Worm (Caenorhabditis elegans): ENCODE results near the gene nspd-7.

nspd-7 gene

DNA sequence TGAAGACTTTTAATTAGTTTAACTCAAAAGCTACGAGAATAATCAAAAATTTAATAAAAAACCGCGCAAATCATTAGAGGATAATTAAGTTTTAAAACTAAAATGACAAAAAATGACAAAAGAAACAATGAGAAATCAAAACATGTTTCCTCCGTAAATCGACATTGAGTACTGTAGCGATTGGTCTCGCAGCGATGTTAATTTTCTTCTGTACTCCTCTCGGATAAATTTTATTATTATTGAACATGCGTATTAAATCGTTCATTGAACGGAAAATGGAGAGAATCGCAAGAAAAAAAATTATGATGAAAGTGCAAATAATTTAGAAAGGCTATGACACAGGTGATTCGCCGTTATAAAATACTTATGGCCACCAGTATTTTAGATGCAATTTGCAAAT, 16.3 kb upstream of the nspd-7 start:
- TF ChIP-seq lin-15B (tag; optimal IDR thresholded peaks at IDR 0.05) (no peak), mml-1 (tag; optimal IDR thresholded peaks at IDR 0.05) (no peak), ceh-9 (tag; optimal IDR thresholded peaks at IDR 0.05) (no peak), nhr-237 (tag; optimal IDR thresholded peaks at IDR 0.05) (no peak), egl-5 (tag; optimal IDR thresholded peaks at IDR 0.05) (no peak), nhr-12 (tag; optimal IDR thresholded peaks at IDR 0.05) (no peak), pqm-1 (tag; optimal IDR thresholded peaks at IDR 0.05) (no peak), nhr-11 (tag; optimal IDR thresholded peaks at IDR 0.05) (no peak), unc-62 (GFP tag; optimal IDR thresholded peaks at IDR 0.05) (no peak), skn-1 (tag; optimal IDR thresholded peaks at IDR 0.05) (no peak), ceh-28 (tag; optimal IDR thresholded peaks at IDR 0.05) (no peak), nhr-23 (tag; optimal IDR thresholded peaks at IDR 0.05) (no peak), eor-1 (tag; optimal IDR thresholded peaks at IDR 0.05) (no peak), nhr-28 (tag; optimal IDR thresholded peaks at IDR 0.05) (no peak), lin-39 (tag; optimal IDR thresholded peaks at IDR 0.05) (no peak), sea-2 (GFP tag; optimal IDR thresholded peaks at IDR 0.05) (no peak)

DNA sequence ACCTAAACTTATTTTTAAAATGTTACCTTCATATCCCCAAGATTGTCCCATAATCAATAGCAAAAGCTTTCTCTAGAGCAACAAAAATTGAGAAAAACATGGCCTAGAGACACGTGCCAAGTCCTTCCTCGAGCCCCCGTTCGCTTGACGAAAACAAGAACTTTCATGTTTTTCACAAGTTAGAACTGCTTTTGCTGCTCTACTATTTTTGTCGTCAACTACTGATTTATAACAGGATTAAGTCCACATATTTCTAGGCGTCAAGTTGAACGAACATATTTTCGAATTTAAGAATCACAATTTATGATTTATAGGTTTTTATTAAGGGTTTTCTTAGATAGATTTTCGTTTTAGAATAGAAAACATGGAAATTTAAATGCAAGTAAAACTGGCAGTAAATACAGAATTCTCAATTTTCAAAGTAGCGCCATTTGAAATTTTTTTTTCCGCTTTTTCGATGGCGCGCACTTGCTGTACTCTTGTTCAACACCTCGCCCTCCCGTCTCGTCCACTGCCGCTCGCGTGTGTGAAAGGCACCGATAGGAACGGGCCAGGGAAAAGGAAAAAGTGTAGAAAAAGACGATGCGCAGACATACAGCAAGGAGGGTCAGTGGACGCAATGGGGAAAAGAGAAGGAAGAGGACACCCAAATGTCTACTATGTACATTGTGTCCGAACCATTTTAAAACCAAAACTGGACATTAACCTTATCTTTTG, 15.4 kb upstream of the nspd-7 start, which contains the start of gene rad-51:
Gene rad-51, minus strand, starts transcription at position 51 of the 717 bp plus-strand sequence.
- TF ChIP-seq skn-1 (tag; optimal IDR thresholded peaks at IDR 0.05) (no peak), nhr-23 (tag; optimal IDR thresholded peaks at IDR 0.05) (peak; percentile 33), hmg-11 (tag; optimal IDR thresholded peaks at IDR 0.05) (peak; percentile 88), lin-39 (tag; optimal IDR thresholded peaks at IDR 0.05) (peak; percentile 37), jun-1 (tag; optimal IDR thresholded peaks at IDR 0.05) (no peak), daf-12 (tag; optimal IDR thresholded peaks at IDR 0.05) (no peak), ZK546.5 (tag; optimal IDR thresholded peaks at IDR 0.05) (no peak), nhr-25 (tag; optimal IDR thresholded peaks at IDR 0.05) (peak; percentile 68), tbx-2 (tag; optimal IDR thresholded peaks at IDR 0.05) (no peak), ceh-9 (tag; optimal IDR thresholded peaks at IDR 0.05) (no peak), nhr-76 (tag; optimal IDR thresholded peaks at IDR 0.05) (no peak), egl-27 (tag; optimal IDR thresholded peaks at IDR 0.05) (peak; percentile 9), nfya-1 (tag; optimal IDR thresholded peaks at IDR 0.05; ENCODE audit: insufficient read depth) (peak; percentile 86), ceh-16 (tag; optimal IDR thresholded peaks at IDR 0.05) (no peak), lin-15B (tag; optimal IDR thresholded peaks at IDR 0.05) (peak; percentile 85), pqm-1 (tag; optimal IDR thresholded peaks at IDR 0.05) (peak; percentile 29), ztf-4 (tag; optimal IDR thresholded peaks at IDR 0.05) (no peak), elt-3 (tag; optimal IDR thresholded peaks at IDR 0.05) (no peak), nhr-67 (tag; optimal IDR thresholded peaks at IDR 0.05) (no peak), fkh-10 (GFP tag; optimal IDR thresholded peaks at IDR 0.05) (no peak), lsy-12 (tag; optimal IDR thresholded peaks at IDR 0.05) (peak; percentile 5), elt-2 (tag; optimal IDR thresholded peaks at IDR 0.05) (peak; percentile 54), pha-4 (tag; optimal IDR thresholded peaks at IDR 0.05) (peak; percentile 88), snpc-4 (tag; optimal IDR thresholded peaks at IDR 0.05) (peak; percentile 73), nhr-12 (tag; optimal IDR thresholded peaks at IDR 0.05) (no peak), egl-5 (tag; optimal IDR thresholded peaks at IDR 0.05) (no peak), nhr-237 (tag; optimal IDR thresholded peaks at IDR 0.05) (no peak)

DNA sequence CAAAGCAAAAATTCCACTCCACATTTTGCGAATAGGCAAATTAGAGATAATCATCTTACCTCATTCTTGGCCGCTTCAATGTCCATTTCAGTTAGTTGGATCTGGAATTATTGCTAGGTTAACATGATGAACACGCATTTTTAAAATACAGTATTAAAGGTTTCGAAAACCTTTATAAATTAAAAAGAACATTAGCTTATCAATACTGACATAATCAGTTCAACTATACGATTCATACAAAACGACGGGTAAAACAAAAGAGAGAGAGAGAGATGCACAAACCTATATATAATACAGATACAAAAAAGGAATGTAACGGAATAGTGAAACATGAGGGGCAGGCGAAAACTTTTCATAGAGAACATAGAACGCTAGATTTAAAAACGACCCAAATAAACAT, 12.5 kb upstream of the nspd-7 start, which contains the start of gene thk-1:
Gene thk-1, minus strand, starts transcription at position 101 of the 400 bp plus-strand sequence.
- TF ChIP-seq pqm-1 (tag; optimal IDR thresholded peaks at IDR 0.05), result peak; percentile 15
- no peak for TF ChIP-seq nhr-76 (tag; optimal IDR thresholded peaks at IDR 0.05)
- no peak for TF ChIP-seq zag-1 (tag; optimal IDR thresholded peaks at IDR 0.05)
- no peak for TF ChIP-seq unc-62 (GFP tag; optimal IDR thresholded peaks at IDR 0.05)
- no peak for TF ChIP-seq ceh-9 (tag; optimal IDR thresholded peaks at IDR 0.05)
- no peak for TF ChIP-seq ztf-11 (tag; optimal IDR thresholded peaks at IDR 0.05)
- peak; percentile 42 for TF ChIP-seq elt-2 (tag; optimal IDR thresholded peaks at IDR 0.05)
- TF ChIP-seq elt-1 (tag; optimal IDR thresholded peaks at IDR 0.05), result no peak
